Worm (Caenorhabditis elegans): Measurements from ENCODE around the gene dpy-19.

DNA sequence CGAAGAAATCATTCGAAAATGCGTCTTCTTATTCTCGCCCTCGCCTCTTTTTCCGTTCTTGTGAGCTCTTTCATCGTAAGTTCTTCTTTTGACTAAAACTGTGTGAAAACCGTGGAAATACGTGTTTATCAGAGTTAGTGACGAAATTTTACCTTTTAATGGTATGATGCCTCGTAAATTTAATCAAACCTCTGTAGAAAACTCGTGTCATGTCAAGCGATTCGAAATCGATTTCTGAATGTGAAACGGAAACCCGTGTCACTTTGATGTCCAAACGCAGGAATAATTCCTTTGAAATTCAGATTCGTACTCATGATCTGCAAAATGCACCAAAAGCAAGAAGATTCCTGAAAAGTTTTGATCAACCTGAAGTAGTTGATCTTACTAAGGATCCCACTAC is 18.7 kb downstream of the dpy-19 start, which contains the start of gene F22B7.3:
- TF ChIP-seq mxl-2 (GFP tag; conservative IDR thresholded peaks at IDR 0.05), result no peak
- no peak for TF ChIP-seq fos-1 (tag; optimal IDR thresholded peaks at IDR 0.05)
- no peak for TF ChIP-seq F37D6.2 (tag; optimal IDR thresholded peaks at IDR 0.05)
- no peak for TF ChIP-seq dmd-8 (GFP tag; IDR thresholded peaks at IDR 0.05)
- TF ChIP-seq nhr-102 (tag; optimal IDR thresholded peaks at IDR 0.05), result no peak
- no peak for TF ChIP-seq daf-12 (tag; optimal IDR thresholded peaks at IDR 0.05)

All from whole organism, L4 larva.